Worm (Caenorhabditis elegans) whole organism, mixed stage, embryonic: ENCODE results near the gene rpn-1.

Experiments used
- elt-3 ChIP-seq: fragments of 150-350 bp; optimal IDR thresholded peaks from 2 replicates; lab custom pipeline; 2014; ENCODE audit warnings: missing biosample characterization, missing genetic modification characterization
- lin-13 ChIP-seq: fragments of 150-350 bp; optimal IDR thresholded peaks from 2 replicates; lab custom pipeline; 2014; ENCODE audit warnings: missing biosample characterization, missing genetic modification characterization
- ztf-11 ChIP-seq: fragments of 150-350 bp; optimal IDR thresholded peaks from 2 replicates; lab custom pipeline; 2014; ENCODE audit warnings: missing biosample characterization, missing genetic modification characterization

ce11 chrIV:6958696-6959095 is 49.0 kb upstream of the rpn-1 start:
- TF ChIP-seq elt-3: no peak
- TF ChIP-seq lin-13 (tag; lab: Kevin White, UChicago): no peak
- TF ChIP-seq ztf-11 (tag; lab: Kevin White, UChicago): no peak
